Worm (Caenorhabditis elegans) whole organism, L2 larva: Measurements from ENCODE around the gene xpo-3.

ENCODE experiments used
- elt-1 ChIP-seq: fragments of 150-350 bp; optimal IDR thresholded peaks from 2 replicates; lab custom pipeline; 2014; ENCODE audit warnings: missing biosample characterization, missing genetic modification characterization
- unc-39 ChIP-seq: fragments of 150-350 bp; optimal IDR thresholded peaks from 2 replicates; lab custom pipeline; 2014; ENCODE audit warnings: missing biosample characterization, missing genetic modification characterization
- zag-1 ChIP-seq: fragments of 150-350 bp; optimal IDR thresholded peaks from 2 replicates; lab custom pipeline; 2014; ENCODE audit warnings: missing biosample characterization, missing genetic modification characterization

DNA sequence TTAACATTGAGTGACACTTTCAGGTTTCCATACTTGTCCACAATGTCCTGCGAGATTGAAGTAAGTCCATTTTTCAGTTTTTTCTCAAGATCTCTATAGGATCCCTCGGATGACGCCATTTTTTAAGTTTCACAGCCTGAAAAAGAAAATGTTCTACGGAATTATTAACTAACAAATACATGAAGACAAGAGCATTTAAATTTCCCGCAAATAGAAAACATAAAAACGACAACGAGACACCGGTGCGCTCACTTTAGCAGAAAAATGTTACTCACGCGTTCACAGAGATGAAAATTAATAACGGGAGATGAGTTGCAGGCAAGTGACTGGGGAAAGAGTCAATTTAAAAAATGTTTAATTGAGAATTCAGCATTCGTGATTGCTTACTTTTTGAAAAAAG lies 22.6 kb upstream of the xpo-3 start, which contains the start of gene czw-1:
- no peak for TF ChIP-seq elt-1
- TF ChIP-seq unc-39 (tag; lab: Kevin White, UChicago) = no peak
- no peak for TF ChIP-seq zag-1 (tag; lab: Kevin White, UChicago)
